Worm (Caenorhabditis elegans): ENCODE results near the gene slc-36.5.

slc-36.5 gene

DNA sequence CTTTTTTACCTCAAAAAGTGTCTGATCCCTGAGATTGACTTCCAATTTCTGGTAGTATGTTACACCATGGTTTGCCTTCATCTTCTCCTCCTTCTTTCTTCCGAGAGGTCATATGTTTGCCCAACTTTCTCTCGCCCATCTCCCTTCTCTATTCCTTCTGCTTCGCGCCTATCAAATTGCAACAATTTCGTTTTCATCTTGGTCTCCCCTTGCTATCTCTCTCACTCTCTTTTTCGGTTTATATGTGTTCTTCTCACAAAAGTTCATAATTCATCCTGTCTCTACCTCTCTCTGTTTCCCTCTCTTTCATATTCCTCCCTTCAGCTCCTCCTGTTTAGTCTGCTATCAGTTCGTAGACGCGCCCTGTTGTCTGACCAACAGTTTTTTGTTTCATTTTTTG lies 50.1 kb downstream of the slc-36.5 start (continued):
- TF ChIP-seq gei-8 (GFP tag; optimal IDR thresholded peaks at IDR 0.05): peak; percentile 10
- peak; percentile 55; the same call in 1 of the 2 replicates for TF ChIP-seq lin-1 (GFP tag; IDR thresholded peaks at IDR 0.05)
- TF ChIP-seq T26A8.4 (GFP tag; IDR thresholded peaks at IDR 0.05): no peak
- TF ChIP-seq ZK546.5 (tag; optimal IDR thresholded peaks at IDR 0.05): no peak
- no peak for TF ChIP-seq lin-29 (GFP tag; IDR thresholded peaks at IDR 0.05)
- TF ChIP-seq ama-1 (optimal IDR thresholded peaks at IDR 0.05): no peak
- TF ChIP-seq zip-2 (tag; optimal IDR thresholded peaks at IDR 0.05): no peak
- no peak for TF ChIP-seq madf-9 (GFP tag; conservative IDR thresholded peaks at IDR 0.05)
- no peak for TF ChIP-seq ceh-44 (GFP tag; IDR thresholded peaks at IDR 0.05)
- no peak for TF ChIP-seq nhr-48 (tag; optimal IDR thresholded peaks at IDR 0.05)
- peak; percentile 81 for TF ChIP-seq dmd-6 (GFP tag; IDR thresholded peaks at IDR 0.05)
- TF ChIP-seq spr-1 (tag; optimal IDR thresholded peaks at IDR 0.05): no peak
- TF ChIP-seq arid-1 (GFP tag; conservative IDR thresholded peaks at IDR 0.05): no peak
- TF ChIP-seq ceh-32 (tag; optimal IDR thresholded peaks at IDR 0.05; ENCODE audit: poor library complexity): no peak
- 0 out of 2 replicates have a peak, but pooled peaks have one; percentile 52 for TF ChIP-seq php-3 (GFP tag; IDR thresholded peaks at IDR 0.05)
- TF ChIP-seq zfp-3 (GFP tag; conservative IDR thresholded peaks at IDR 0.05): no peak
- no peak for TF ChIP-seq F49E8.2 (tag; optimal IDR thresholded peaks at IDR 0.05; ENCODE audit: borderline replicate concordance)
- no peak for TF ChIP-seq pha-4 (GFP tag; IDR thresholded peaks at IDR 0.05)
- no peak for TF ChIP-seq pha-4 (tag; optimal IDR thresholded peaks at IDR 0.05)
- 0 out of 2 replicates have a peak, but pooled peaks have one; percentile 25 for TF ChIP-seq nhr-41 (GFP tag; IDR thresholded peaks at IDR 0.05)
- TF ChIP-seq nhr-10 (tag; optimal IDR thresholded peaks at IDR 0.05): no peak
- no peak for TF ChIP-seq tra-1 (GFP tag; IDR thresholded peaks at IDR 0.05)
- TF ChIP-seq nhr-102 (tag; optimal IDR thresholded peaks at IDR 0.05): no peak
- no peak for TF ChIP-seq Y48G9A.11 (GFP tag; IDR thresholded peaks at IDR 0.05)
- no peak for TF ChIP-seq daf-12 (tag; optimal IDR thresholded peaks at IDR 0.05)
- TF ChIP-seq mdl-1 (tag; optimal IDR thresholded peaks at IDR 0.05): peak in 1 of 2 experiments; percentile 48
- TF ChIP-seq nhr-11 (tag; optimal IDR thresholded peaks at IDR 0.05): peak; percentile 53
- no peak for TF ChIP-seq lin-38 (GFP tag; IDR thresholded peaks at IDR 0.05)
- TF ChIP-seq hlh-11 (tag; optimal IDR thresholded peaks at IDR 0.05): peak; percentile 82
- no peak for TF ChIP-seq tag-97 (GFP tag; IDR thresholded peaks at IDR 0.05)
- TF ChIP-seq mep-1 (tag; optimal IDR thresholded peaks at IDR 0.05): peak; percentile 57
- no peak for TF ChIP-seq unc-39 (tag; optimal IDR thresholded peaks at IDR 0.05)
- TF ChIP-seq F37D6.2 (tag; optimal IDR thresholded peaks at IDR 0.05): no peak
- TF ChIP-seq hmg-1.1 (GFP tag; IDR thresholded peaks at IDR 0.05): no peak; the same call in none of the 2 replicates
- peak; percentile 97 for TF ChIP-seq aha-1 (tag)
- no peak for TF ChIP-seq sdz-12 (GFP tag; optimal IDR thresholded peaks at IDR 0.05)
- TF ChIP-seq F26F4.8 (GFP tag; conservative IDR thresholded peaks at IDR 0.05): no peak
- TF ChIP-seq ces-1 (GFP tag; optimal IDR thresholded peaks at IDR 0.05): no peak
- no peak for TF ChIP-seq hif-1 (tag; optimal IDR thresholded peaks at IDR 0.05)
- no peak for TF ChIP-seq set-16 (GFP tag; IDR thresholded peaks at IDR 0.05)
- TF ChIP-seq cey-2 (tag; optimal IDR thresholded peaks at IDR 0.05; ENCODE audit: borderline replicate concordance, insufficient read depth): no peak
- TF ChIP-seq Y5F2A.4 (GFP tag; optimal IDR thresholded peaks at IDR 0.05): no peak
- TF ChIP-seq ceh-62 (tag; optimal IDR thresholded peaks at IDR 0.05): no peak
- no peak for TF ChIP-seq nhr-6 (tag; optimal IDR thresholded peaks at IDR 0.05)
- TF ChIP-seq Y75B8A.6 (GFP tag; IDR thresholded peaks at IDR 0.05): no peak
- TF ChIP-seq vab-7 (GFP tag; IDR thresholded peaks at IDR 0.05): no peak
- TF ChIP-seq nhr-237 (tag; optimal IDR thresholded peaks at IDR 0.05): no peak
- no peak for TF ChIP-seq egl-27 (tag; optimal IDR thresholded peaks at IDR 0.05)
- no peak for TF ChIP-seq daf-16 (GFP tag; optimal IDR thresholded peaks at IDR 0.05)
- TF ChIP-seq daf-16 (tag; optimal IDR thresholded peaks at IDR 0.05): peak; percentile 59
